Worm (Caenorhabditis elegans) whole organism, late embryonic: Measurements from ENCODE around the gene mbr-1.
A peak's percentile ranks its signal among the peaks of the same experiment; 100 is the strongest.

Experiments
- C08G9.2 ChIP-seq: sonication (generic microtip); optimal IDR thresholded peaks from 2 replicates; lab custom pipeline; 2016; ENCODE audit warnings: mild to moderate bottlenecking, missing genetic modification characterization, moderate library complexity, missing compliant biosample characterization
- C38D4.7 ChIP-seq: fragments of 200-800 bp; sonication (Bioruptor generic); optimal IDR thresholded peaks from 2 replicates; lab custom pipeline; 2018; ENCODE audit warnings: mild to moderate bottlenecking, missing genetic modification characterization, moderate library complexity, missing compliant biosample characterization
- F13H6.1 ChIP-seq: sonication (generic microtip); optimal IDR thresholded peaks from 2 replicates; lab custom pipeline; 2016; ENCODE audit warnings: missing genetic modification characterization, missing compliant biosample characterization
- K02D7.2 ChIP-seq: sonication (generic microtip); optimal IDR thresholded peaks from 2 replicates; lab custom pipeline; 2017; ENCODE audit warnings: mild to moderate bottlenecking, missing genetic modification characterization, missing compliant biosample characterization
- Y22D7AL.16 ChIP-seq: sonication (generic microtip); optimal IDR thresholded peaks from 2 replicates; lab custom pipeline; 2016; ENCODE audit warnings: missing genetic modification characterization, missing compliant biosample characterization
- ceh-18 ChIP-seq: sonication (generic microtip); optimal IDR thresholded peaks from 2 replicates; lab custom pipeline; 2016; ENCODE audit warnings: missing genetic modification characterization, missing compliant biosample characterization
- ceh-19 ChIP-seq: fragments of 200-800 bp; sonication (Bioruptor generic); optimal IDR thresholded peaks from 2 replicates; lab custom pipeline; 2018; ENCODE audit warnings: mild to moderate bottlenecking, missing genetic modification characterization, missing compliant biosample characterization
- ceh-22 ChIP-seq: sonication (generic microtip); optimal IDR thresholded peaks from 2 replicates; lab custom pipeline; 2017; ENCODE audit warnings: missing biosample characterization, missing genetic modification characterization
- ceh-31 ChIP-seq: sonication (generic microtip); optimal IDR thresholded peaks from 2 replicates; lab custom pipeline; 2016; ENCODE audit warnings: missing genetic modification characterization, missing compliant biosample characterization
- ceh-34 ChIP-seq: sonication (generic microtip); optimal IDR thresholded peaks from 2 replicates; lab custom pipeline; 2016; ENCODE audit warnings: mild to moderate bottlenecking, missing genetic modification characterization, missing compliant biosample characterization
- ceh-45 ChIP-seq: fragments of 200-800 bp; sonication (Bioruptor generic); IDR thresholded peaks from 2 replicates; pipeline ENCODE4 v1.3.6; 2022; ENCODE audit warnings: missing genetic modification reagents, missing genetic modification characterization, missing compliant biosample characterization
- ceh-48 ChIP-seq: sonication (generic microtip); optimal IDR thresholded peaks from 2 replicates; lab custom pipeline; 2016; ENCODE audit warnings: missing genetic modification characterization, inconsistent platforms, missing compliant biosample characterization
- ceh-6 ChIP-seq: fragments of 200-800 bp; sonication (Bioruptor generic); optimal IDR thresholded peaks from 2 replicates; lab custom pipeline; 2018; ENCODE audit warnings: mild to moderate bottlenecking, missing genetic modification characterization, missing compliant biosample characterization
- dmd-4 ChIP-seq: sonication (generic microtip); optimal IDR thresholded peaks from 2 replicates; lab custom pipeline; 2016; ENCODE audit warnings: borderline replicate concordance, missing genetic modification characterization, missing compliant biosample characterization
- dve-1 ChIP-seq: sonication (generic microtip); optimal IDR thresholded peaks from 2 replicates; lab custom pipeline; 2017; ENCODE audit warnings: antibody characterized with exemption, mild to moderate bottlenecking, missing genetic modification characterization, missing compliant biosample characterization
- elt-4 ChIP-seq: sonication (generic microtip); optimal IDR thresholded peaks from 2 replicates; lab custom pipeline; 2016; ENCODE audit warnings: missing genetic modification characterization, missing compliant biosample characterization
- ets-4 ChIP-seq: sonication (generic microtip); optimal IDR thresholded peaks from 2 replicates; lab custom pipeline; 2016; ENCODE audit warnings: missing genetic modification characterization, missing compliant biosample characterization
- fax-1 ChIP-seq: sonication (generic microtip); optimal IDR thresholded peaks from 2 replicates; lab custom pipeline; 2016; ENCODE audit warnings: missing genotype, missing genetic modification characterization, missing compliant biosample characterization
- hlh-13 ChIP-seq: fragments of 200-800 bp; sonication (Bioruptor generic); optimal IDR thresholded peaks from 2 replicates; lab custom pipeline; 2018; ENCODE audit warnings: mild to moderate bottlenecking, missing genetic modification characterization, missing compliant biosample characterization
- hlh-15 ChIP-seq: sonication (generic microtip); optimal IDR thresholded peaks from 2 replicates; lab custom pipeline; 2016; ENCODE audit warnings: missing genetic modification characterization, missing compliant biosample characterization
- hlh-30 ChIP-seq: sonication (generic microtip); optimal IDR thresholded peaks from 2 replicates; lab custom pipeline; 2017; ENCODE audit warnings: antibody characterized with exemption, missing genetic modification characterization, missing compliant biosample characterization; ENCODE audit not compliant: insufficient read depth
- hlh-8 ChIP-seq: sonication (generic microtip); optimal IDR thresholded peaks from 2 replicates; lab custom pipeline; 2016; ENCODE audit warnings: missing genotype, missing genetic modification characterization, missing compliant biosample characterization
- lim-6 ChIP-seq: sonication (generic microtip); optimal IDR thresholded peaks from 2 replicates; lab custom pipeline; 2016; ENCODE audit warnings: missing genetic modification characterization, missing compliant biosample characterization
- nfya-1 ChIP-seq: sonication (generic microtip); optimal IDR thresholded peaks from 2 replicates; lab custom pipeline; 2017; ENCODE audit warnings: missing genetic modification characterization, mild to moderate bottlenecking, missing compliant biosample characterization, antibody characterized with exemption, moderate library complexity
- nhr-11 ChIP-seq: fragments of 150-350 bp; optimal IDR thresholded peaks from 2 replicates; lab custom pipeline; 2014; ENCODE audit warnings: missing biosample characterization, missing genetic modification characterization
- nhr-232 ChIP-seq: sonication (generic microtip); optimal IDR thresholded peaks from 2 replicates; lab custom pipeline; 2016; ENCODE audit warnings: missing genetic modification characterization, missing compliant biosample characterization
- pat-9 ChIP-seq: fragments of 200-800 bp; sonication (Bioruptor generic); optimal IDR thresholded peaks from 2 replicates; lab custom pipeline; 2018; ENCODE audit warnings: mild to moderate bottlenecking, missing genetic modification characterization, moderate library complexity, missing compliant biosample characterization
- pha-2 ChIP-seq: sonication (generic microtip); optimal IDR thresholded peaks from 2 replicates; lab custom pipeline; 2017; ENCODE audit warnings: mild to moderate bottlenecking, missing genetic modification characterization, missing compliant biosample characterization
- pha-4 ChIP-seq: fragments of 150-350 bp; optimal IDR thresholded peaks from 2 replicates; lab custom pipeline; 2018; ENCODE audit warnings: missing biosample characterization, missing genetic modification reagents, missing genetic modification characterization
- pros-1 ChIP-seq: fragments of 150-350 bp; optimal IDR thresholded peaks from 2 replicates; lab custom pipeline; 2014; ENCODE audit warnings: missing biosample characterization, missing genetic modification reagents, missing genetic modification characterization
- ref-2 ChIP-seq: sonication (generic microtip); optimal IDR thresholded peaks from 2 replicates; lab custom pipeline; 2016; ENCODE audit warnings: missing genetic modification characterization, missing compliant biosample characterization
- rnt-1 ChIP-seq: sonication (generic microtip); optimal IDR thresholded peaks from 2 replicates; lab custom pipeline; 2016; ENCODE audit warnings: missing genetic modification characterization, missing compliant biosample characterization
- sdc-2 ChIP-seq: sonication (generic microtip); optimal IDR thresholded peaks from 2 replicates; lab custom pipeline; 2016; ENCODE audit warnings: missing genotype, missing genetic modification characterization, missing compliant biosample characterization
- sox-2 ChIP-seq: fragments of 200-800 bp; sonication (Bioruptor generic); IDR thresholded peaks from 2 replicates; pipeline ENCODE4 v1.3.6; 2022; ENCODE audit warnings: missing genetic modification reagents, missing genetic modification characterization, missing compliant biosample characterization
- tbx-2 ChIP-seq: sonication (generic microtip); optimal IDR thresholded peaks from 2 replicates; lab custom pipeline; 2016; ENCODE audit warnings: missing genetic modification characterization, missing compliant biosample characterization
- ttx-3 ChIP-seq: sonication (generic microtip); optimal IDR thresholded peaks from 2 replicates; lab custom pipeline; 2016; ENCODE audit warnings: missing genetic modification reagents, missing genetic modification characterization, missing compliant biosample characterization
- unc-3 ChIP-seq, 2 experiments: fragments of 200-800 bp in 1 of 2; sonication (Bioruptor generic) in 1 of 2; sonication (generic microtip) in 1 of 2; conservative IDR thresholded peaks in 1 of 2; optimal IDR thresholded peaks in 1 of 2; 2 replicates each; pipeline versions ENCODE4 v1.3.6 to Lab custom; 2016 to 2022; ENCODE audit warnings: missing compliant biosample characterization in 2 of 2, missing genetic modification characterization in 2 of 2, missing genetic modification reagents in 1 of 2
- zip-5 ChIP-seq: sonication (generic microtip); optimal IDR thresholded peaks from 2 replicates; lab custom pipeline; 2016; ENCODE audit warnings: missing genetic modification characterization, missing compliant biosample characterization
- ztf-16 ChIP-seq: sonication (generic microtip); optimal IDR thresholded peaks from 2 replicates; lab custom pipeline; 2017; ENCODE audit warnings: missing genetic modification characterization, missing compliant biosample characterization

Gene mbr-1

DNA sequence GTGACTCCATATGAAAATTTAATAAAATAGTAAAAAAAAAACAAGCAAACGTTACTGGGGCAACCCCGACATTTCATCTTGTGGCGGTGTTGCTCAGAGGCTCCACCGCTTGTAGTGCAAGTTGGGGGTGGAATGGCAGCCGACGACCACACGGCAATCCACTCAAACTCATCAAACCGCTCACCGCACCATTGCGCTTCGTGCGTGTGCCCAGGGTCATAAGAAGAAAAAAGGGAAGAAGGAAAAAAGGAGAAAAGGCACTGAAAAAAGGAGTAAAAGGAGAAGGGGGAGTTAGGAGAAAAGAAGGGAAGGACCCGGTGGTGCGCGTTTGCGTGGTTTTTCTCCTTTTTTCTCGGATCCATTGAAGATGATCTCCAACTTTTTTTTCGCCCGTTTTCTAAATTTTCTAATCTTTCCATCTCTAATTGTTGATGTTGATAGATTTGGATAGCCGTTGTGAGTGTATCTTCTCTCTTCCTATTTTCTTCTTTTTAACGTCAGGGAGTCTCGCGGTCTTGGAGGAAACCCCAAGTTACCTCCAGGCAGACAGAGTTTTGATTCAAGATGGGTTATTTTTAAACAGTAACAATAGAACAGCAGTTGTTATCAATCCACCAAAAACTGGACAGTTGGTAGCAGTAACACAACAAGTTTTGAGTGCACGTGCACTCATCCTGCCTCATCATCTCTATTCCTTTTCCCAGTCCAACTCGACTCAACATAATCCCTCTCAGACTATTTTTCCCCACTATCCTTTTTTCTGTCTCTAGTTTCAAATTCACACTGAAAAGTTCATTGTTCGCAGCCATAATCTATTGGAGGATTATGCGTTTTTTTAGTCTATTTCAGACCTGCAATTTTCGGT is 46.7 kb upstream of the mbr-1 start:
- TF ChIP-seq ceh-34 (no peak), hlh-15 (tag; lab: Kevin White, UChicago) (no peak), hlh-30 (tag; lab: Kevin White, UChicago) (no peak), ref-2 (tag; lab: Kevin White, UChicago) (no peak), dve-1 (tag; lab: Kevin White, UChicago) (no peak), unc-3 (GFP tag; conservative IDR thresholded peaks at IDR 0.05; lab: Robert Waterston, UW) (no peak), unc-3 (tag; optimal IDR thresholded peaks at IDR 0.05; lab: Kevin White, UChicago) (no peak), Y22D7AL.16 (tag; lab: Kevin White, UChicago) (no peak), C38D4.7 (GFP tag; lab: Kevin White, UChicago) (no peak), pha-4 (tag; lab: Kevin White, UChicago) (no peak)
- TF ChIP-seq, all 69 proteins: peak for 0

DNA sequence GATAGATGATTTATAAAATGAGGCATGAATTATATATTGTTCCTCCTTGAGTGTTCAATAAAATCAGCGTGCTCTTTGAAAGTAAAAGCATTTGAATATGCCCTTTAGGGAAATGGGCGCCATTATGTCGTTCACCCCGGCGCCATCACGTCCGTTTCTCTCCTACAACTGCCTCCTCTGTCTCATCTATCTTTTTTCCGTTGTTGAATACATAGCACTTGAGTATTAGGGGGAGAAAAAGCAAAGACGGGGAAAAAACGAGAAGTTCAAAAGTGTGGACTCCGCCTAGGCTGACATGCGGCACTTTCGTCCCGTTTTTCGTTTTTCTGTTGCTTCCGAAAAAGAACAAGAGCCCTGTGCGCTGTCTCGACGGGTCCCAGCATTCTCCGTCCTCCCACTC is 45.8 kb upstream of the mbr-1 start:
- TF ChIP-seq elt-4 (tag; lab: Kevin White, UChicago) (no peak), hlh-13 (GFP tag; lab: Kevin White, UChicago) (no peak), nhr-11 (tag; lab: Kevin White, UChicago) (no peak), lim-6 (tag; lab: Kevin White, UChicago) (no peak)

DNA sequence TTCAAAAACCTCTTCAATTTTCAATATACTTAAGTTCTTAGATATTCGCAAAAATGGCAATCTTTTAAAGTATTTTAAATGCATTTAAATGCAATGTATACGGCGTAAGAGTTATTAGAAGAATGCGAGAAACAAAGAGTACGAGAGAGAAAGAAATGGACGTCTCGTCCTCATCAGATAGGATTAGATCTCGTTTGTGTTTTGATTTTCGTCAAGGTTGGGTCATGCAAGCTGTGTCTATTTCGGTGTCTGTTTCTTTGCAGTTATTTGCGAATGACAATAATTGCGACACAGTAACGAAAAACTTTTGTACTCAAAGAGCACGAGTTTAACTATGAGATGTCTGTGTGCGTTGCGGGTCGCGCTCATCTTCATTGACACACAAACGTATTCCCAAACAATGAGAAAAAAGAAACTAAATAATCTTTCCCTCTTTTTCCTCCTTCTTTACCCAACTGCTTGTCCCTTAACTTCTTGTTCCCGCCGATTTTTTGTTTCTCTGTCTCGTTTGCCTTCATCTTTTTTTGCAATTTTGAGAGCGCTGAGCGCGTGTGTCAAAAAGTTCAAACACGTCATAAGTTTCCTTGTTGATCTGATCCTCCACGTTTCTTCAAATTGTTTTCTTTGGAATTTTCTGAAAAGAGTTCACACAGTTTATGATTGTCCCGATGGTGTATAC is 45.3 kb upstream of the mbr-1 start:
- TF ChIP-seq ttx-3 (tag; lab: Kevin White, UChicago) (no peak), ceh-19 (GFP tag; lab: Kevin White, UChicago) (no peak), ceh-31 (tag; lab: Kevin White, UChicago) (no peak), fax-1 (tag; lab: Kevin White, UChicago) (no peak), ztf-16 (tag; lab: Kevin White, UChicago) (no peak), ceh-6 (GFP tag; lab: Kevin White, UChicago) (no peak), dve-1 (tag; lab: Kevin White, UChicago) (no peak), ceh-18 (tag; lab: Kevin White, UChicago) (no peak), elt-4 (tag; lab: Kevin White, UChicago) (no peak), ref-2 (tag; lab: Kevin White, UChicago) (no peak), rnt-1 (tag; lab: Kevin White, UChicago) (no peak), K02D7.2 (tag; lab: Kevin White, UChicago) (no peak), pha-4 (tag; lab: Kevin White, UChicago) (no peak), zip-5 (tag; lab: Kevin White, UChicago) (no peak), pha-2 (tag; lab: Kevin White, UChicago) (no peak)

DNA sequence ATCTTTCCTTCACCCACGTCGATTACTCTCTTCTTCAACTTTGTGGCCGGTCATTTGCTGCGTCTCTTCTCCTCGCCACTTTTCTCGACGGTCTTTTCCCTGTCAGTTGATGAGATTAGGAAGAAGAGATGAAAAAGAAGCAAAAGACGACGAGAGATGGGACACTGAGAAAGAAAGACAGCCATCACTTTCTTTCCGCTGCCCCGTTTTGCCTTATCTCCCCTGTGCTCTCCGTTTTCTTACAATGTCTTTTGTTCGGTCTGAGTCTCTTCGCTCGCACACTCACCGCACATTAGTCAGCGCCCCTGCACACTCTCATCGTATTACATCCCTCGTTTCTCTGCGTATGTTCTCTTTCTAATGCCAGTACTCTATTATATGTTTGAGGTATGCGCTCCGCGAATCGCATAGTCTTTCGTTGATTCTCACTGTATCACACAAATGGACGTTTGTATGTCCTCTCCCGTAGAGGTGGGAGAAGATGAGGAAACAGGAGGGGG is 44.3 kb upstream of the mbr-1 start:
- no peak for TF ChIP-seq elt-4 (tag; lab: Kevin White, UChicago)
- TF ChIP-seq F13H6.1 (tag; lab: Kevin White, UChicago) = peak; percentile 95
- TF ChIP-seq pat-9 = peak; percentile 51
- peak; percentile 38 for TF ChIP-seq lim-6 (tag; lab: Kevin White, UChicago)
- peak; percentile 99 for TF ChIP-seq pros-1
- TF ChIP-seq hlh-8 (tag; lab: Kevin White, UChicago) = peak; percentile 79
- TF ChIP-seq ceh-18 (tag; lab: Kevin White, UChicago) = peak; percentile 96
- no peak for TF ChIP-seq ttx-3 (tag; lab: Kevin White, UChicago)
- peak; percentile 55 for TF ChIP-seq fax-1 (tag; lab: Kevin White, UChicago)
- TF ChIP-seq ets-4 = peak; percentile 58
- peak; percentile 97 for TF ChIP-seq ceh-34
- peak; percentile 79 for TF ChIP-seq C08G9.2 (tag; lab: Kevin White, UChicago)
- TF ChIP-seq ceh-45 (GFP tag; lab: Robert Waterston, UW) = 0 out of 2 replicates have a peak, but pooled peaks have one; percentile 6
- TF ChIP-seq K02D7.2 (tag; lab: Kevin White, UChicago) = no peak
- TF ChIP-seq dmd-4 (tag; lab: Kevin White, UChicago) = peak; percentile 66
- peak; percentile 92 for TF ChIP-seq rnt-1 (tag; lab: Kevin White, UChicago)
- peak; percentile 98 for TF ChIP-seq ceh-31 (tag; lab: Kevin White, UChicago)
- peak; percentile 38 for TF ChIP-seq pha-2 (tag; lab: Kevin White, UChicago)
- TF ChIP-seq hlh-30 (tag; lab: Kevin White, UChicago) = peak; percentile 92
- no peak for TF ChIP-seq Y22D7AL.16 (tag; lab: Kevin White, UChicago)
- TF ChIP-seq hlh-13 (GFP tag; lab: Kevin White, UChicago) = no peak
- TF ChIP-seq sdc-2 (tag; lab: Kevin White, UChicago) = peak; percentile 85
- TF ChIP-seq nfya-1 = peak; percentile 96
- TF ChIP-seq ztf-16 (tag; lab: Kevin White, UChicago) = peak; percentile 14
- peak; percentile 58 for TF ChIP-seq sox-2
- TF ChIP-seq nhr-232 (tag; lab: Kevin White, UChicago) = no peak
- peak; percentile 94 for TF ChIP-seq tbx-2 (tag; lab: Kevin White, UChicago)
- peak; percentile 58 for TF ChIP-seq ceh-48
- peak; percentile 76 for TF ChIP-seq ceh-22 (tag; lab: Kevin White, UChicago)
